Fruit fly (Drosophila melanogaster) whole organism, wandering third instar larva: ENCODE results near the gene CG31287.

Experiments
- Abd-B ChIP-seq: fragments of >200 bp; optimal IDR thresholded peaks from 2 replicates; lab custom pipeline; 2017; ENCODE audit warnings: missing biosample characterization, missing genetic modification characterization
- CG9705 ChIP-seq: fragments of 200-800 bp; sonication (Bioruptor generic); optimal IDR thresholded peaks from 2 replicates; lab custom pipeline; 2018; ENCODE audit warnings: missing biosample characterization, mild to moderate bottlenecking, missing genetic modification characterization
- Hr78 ChIP-seq: fragments of >200 bp; optimal IDR thresholded peaks from 2 replicates; lab custom pipeline; 2017; ENCODE audit warnings: missing biosample characterization, missing genetic modification characterization
- Hr83 ChIP-seq: fragments of 200-300 bp; sonication (Bioruptor generic); optimal IDR thresholded peaks from 2 replicates; lab custom pipeline; 2016; ENCODE audit warnings: missing biosample characterization, mild to moderate bottlenecking, missing genetic modification characterization, moderate library complexity; ENCODE audit not compliant: poor library complexity, severe bottlenecking
- Mio ChIP-seq: sonication (Bioruptor generic); optimal IDR thresholded peaks from 2 replicates; lab custom pipeline; 2016; ENCODE audit warnings: missing biosample characterization, missing genetic modification characterization
- Myc ChIP-seq: fragments of >200 bp; optimal IDR thresholded peaks from 2 replicates; lab custom pipeline; 2017
- fru ChIP-seq: fragments of 200-800 bp; sonication (Bioruptor generic); optimal IDR thresholded peaks from 3 replicates; lab custom pipeline; 2016; ENCODE audit warnings: missing biosample characterization, mild to moderate bottlenecking, missing genetic modification characterization
- h ChIP-seq: fragments of 200-800 bp; sonication (Bioruptor generic); optimal IDR thresholded peaks from 3 replicates; lab custom pipeline; 2016; ENCODE audit warnings: missing biosample characterization, mild to moderate bottlenecking, missing genetic modification characterization
- sage ChIP-seq: fragments of 200-800 bp; sonication (Bioruptor generic); optimal IDR thresholded peaks from 2 replicates; lab custom pipeline; 2016; ENCODE audit warnings: missing biosample characterization, mild to moderate bottlenecking, missing genetic modification characterization
- sv ChIP-seq: fragments of 200-800 bp; sonication (Bioruptor generic); optimal IDR thresholded peaks from 3 replicates; lab custom pipeline; 2016; ENCODE audit warnings: missing biosample characterization, missing genetic modification characterization
- tai ChIP-seq: sonication (Bioruptor generic); optimal IDR thresholded peaks from 2 replicates; lab custom pipeline; 2016; ENCODE audit warnings: missing biosample characterization, missing genetic modification characterization
- woc ChIP-seq: sonication (Bioruptor generic); optimal IDR thresholded peaks from 2 replicates; lab custom pipeline; 2016; ENCODE audit warnings: missing biosample characterization, mild to moderate bottlenecking, missing genetic modification characterization

- TF ChIP-seq sv (GFP tag; lab: Kevin White, UChicago) (no peak), Abd-B (GFP tag; lab: Kevin White, UChicago) (no peak), tai (GFP tag; lab: Kevin White, UChicago) (no peak), CG9705 (GFP tag; lab: Kevin White, UChicago) (no peak), Mio (no peak), h (GFP tag; lab: Kevin White, UChicago) (no peak), Hr83 (no peak), woc (GFP tag; lab: Kevin White, UChicago) (no peak), Hr78 (no peak), sage (GFP tag; lab: Kevin White, UChicago) (no peak), fru (no peak), Myc (no peak)
Observed at dm6 chr3R:16190183-16190763, 12.9 kb upstream of the CG31287 start.
